Worm (Caenorhabditis elegans): Measurements from ENCODE around the gene srsx-38.

DNA sequence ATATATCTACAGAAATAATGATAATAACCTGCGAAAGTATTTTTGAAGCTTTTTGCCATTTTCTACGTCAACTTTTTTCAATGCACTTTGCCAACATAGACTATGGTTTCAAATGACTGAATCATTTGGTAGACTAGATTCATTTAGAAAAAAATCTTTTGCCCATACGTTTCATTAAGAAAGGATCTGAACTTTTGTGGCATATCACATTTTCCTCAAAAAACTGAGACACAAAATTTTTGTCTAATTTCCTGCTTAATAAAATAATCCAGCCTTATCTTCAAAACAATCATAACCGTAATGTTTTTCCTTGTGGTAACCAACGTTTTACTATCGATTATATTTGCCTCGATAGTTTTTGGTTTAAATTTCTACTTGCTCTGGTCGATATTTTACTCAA is 18.8 kb upstream of the srsx-38 start, which contains the start of gene srbc-51:
- no peak for TF ChIP-seq nhr-25 (tag; optimal IDR thresholded peaks at IDR 0.05; ENCODE audit: borderline replicate concordance, insufficient read depth)
- TF ChIP-seq R02D3.7 (tag; optimal IDR thresholded peaks at IDR 0.05) = no peak
- no peak for TF ChIP-seq lsy-2 (tag; optimal IDR thresholded peaks at IDR 0.05)
- no peak for TF ChIP-seq unc-39 (tag; optimal IDR thresholded peaks at IDR 0.05)
- TF ChIP-seq ama-1 (optimal IDR thresholded peaks at IDR 0.05) = no peak
- no peak for TF ChIP-seq nhr-10 (tag; optimal IDR thresholded peaks at IDR 0.05)
- no peak for TF ChIP-seq lin-39 (tag; optimal IDR thresholded peaks at IDR 0.05)
- no peak for TF ChIP-seq unc-130 (GFP tag; optimal IDR thresholded peaks at IDR 0.05)
- TF ChIP-seq ztf-11 (tag; optimal IDR thresholded peaks at IDR 0.05) = no peak
- no peak for TF ChIP-seq nhr-76 (tag; optimal IDR thresholded peaks at IDR 0.05)
